Worm (Caenorhabditis elegans): ENCODE results near the gene T22F3.2.

- TF ChIP-seq flt-1 (GFP tag; IDR thresholded peaks at IDR 0.05) = no peak
- TF ChIP-seq ref-1 (GFP tag; conservative IDR thresholded peaks at IDR 0.05) = no peak
- TF ChIP-seq cog-1 (tag; optimal IDR thresholded peaks at IDR 0.05) = no peak
- TF ChIP-seq tab-1 (GFP tag; IDR thresholded peaks at IDR 0.05) = no peak
- TF ChIP-seq klf-2 (GFP tag; conservative IDR thresholded peaks at IDR 0.05) = no peak
Observed at ce11 chrV:3616844-3617243, 30.4 kb downstream of the T22F3.2 start.

Data from whole organism, midembryonic.